Worm (Caenorhabditis elegans) whole organism, L3 larva: Measurements from ENCODE around the gene EGAP1.1.

Experiments used
- ZK546.5 ChIP-seq: sonication (generic microtip); optimal IDR thresholded peaks from 2 replicates; lab custom pipeline; 2017; ENCODE audit warnings: missing biosample characterization, missing genetic modification characterization
- aly-2 ChIP-seq: fragments of 150-350 bp; optimal IDR thresholded peaks from 2 replicates; lab custom pipeline; 2014; ENCODE audit warnings: missing biosample characterization, missing genetic modification characterization
- ama-1 ChIP-seq: fragments of 150-350 bp; optimal IDR thresholded peaks from 2 replicates; lab custom pipeline; 2018
- ceh-28 ChIP-seq: fragments of 150-350 bp; optimal IDR thresholded peaks from 2 replicates; lab custom pipeline; 2014; ENCODE audit warnings: missing biosample characterization, missing genetic modification reagents, missing genetic modification characterization
- ceh-82 ChIP-seq: fragments of 150-350 bp; optimal IDR thresholded peaks from 2 replicates; lab custom pipeline; 2014; ENCODE audit warnings: missing biosample characterization, missing genetic modification characterization
- fkh-10 ChIP-seq: sonication (generic microtip); optimal IDR thresholded peaks from 2 replicates; lab custom pipeline; 2017; ENCODE audit warnings: missing biosample characterization, missing genetic modification reagents, missing genetic modification characterization
- jun-1 ChIP-seq: fragments of 150-350 bp; optimal IDR thresholded peaks from 2 replicates; lab custom pipeline; 2014; ENCODE audit warnings: missing biosample characterization, missing genetic modification reagents, missing genetic modification characterization
- nhr-11 ChIP-seq: fragments of 150-350 bp; optimal IDR thresholded peaks from 2 replicates; lab custom pipeline; 2014; ENCODE audit warnings: missing biosample characterization, missing genetic modification characterization
- nhr-237 ChIP-seq: fragments of 150-350 bp; optimal IDR thresholded peaks from 2 replicates; lab custom pipeline; 2014; ENCODE audit warnings: missing biosample characterization, missing genetic modification characterization
- nhr-77 ChIP-seq: fragments of 150-350 bp; optimal IDR thresholded peaks from 2 replicates; lab custom pipeline; 2014; ENCODE audit warnings: missing biosample characterization, missing genetic modification characterization
- pha-4 ChIP-seq: fragments of 150-350 bp; optimal IDR thresholded peaks from 2 replicates; lab custom pipeline; 2014; ENCODE audit warnings: missing biosample characterization, missing genetic modification reagents, missing genetic modification characterization
- pqm-1 ChIP-seq: fragments of 150-350 bp; optimal IDR thresholded peaks from 2 replicates; lab custom pipeline; 2017; ENCODE audit warnings: missing biosample characterization, missing genetic modification characterization, inconsistent platforms
- tbx-2 ChIP-seq: sonication (generic microtip); optimal IDR thresholded peaks from 2 replicates; lab custom pipeline; 2016; ENCODE audit warnings: mild to moderate bottlenecking, missing genetic modification characterization, missing compliant biosample characterization
- ztf-4 ChIP-seq: fragments of 150-350 bp; optimal IDR thresholded peaks from 2 replicates; lab custom pipeline; 2014; ENCODE audit warnings: missing biosample characterization, missing genetic modification characterization

- TF ChIP-seq jun-1 = no peak
- no peak for TF ChIP-seq ceh-82 (tag; lab: Kevin White, UChicago)
- TF ChIP-seq nhr-237 = no peak
- peak; percentile 47 for TF ChIP-seq pha-4
- no peak for TF ChIP-seq ceh-28 (tag; lab: Kevin White, UChicago)
- TF ChIP-seq ztf-4 (tag; lab: Kevin White, UChicago) = no peak
- no peak for TF ChIP-seq fkh-10 (GFP tag; lab: Kevin White, UChicago)
- no peak for TF ChIP-seq ZK546.5 (tag; lab: Kevin White, UChicago)
- no peak for TF ChIP-seq tbx-2
- TF ChIP-seq pqm-1 = peak; percentile 80
- TF ChIP-seq nhr-77 (tag; lab: Kevin White, UChicago) = no peak
- no peak for TF ChIP-seq aly-2 (tag; lab: Kevin White, UChicago)
- no peak for TF ChIP-seq ama-1 (lab: Kevin White, UChicago)
- TF ChIP-seq nhr-11 = no peak
These were observed 28.9 kb upstream of the EGAP1.1 start, which contains the start of gene dct-6 for ce11 chrIII:5965839-5966463.
